Worm (Caenorhabditis elegans) whole organism, young adult: Measurements from ENCODE around the gene ced-4.

Experiments
- K11D2.4 ChIP-seq: fragments of 200-800 bp; sonication (Bioruptor generic); IDR thresholded peaks from 2 replicates; pipeline ENCODE4 v1.3.6; 2022; ENCODE audit warnings: missing genetic modification reagents, missing genetic modification characterization, missing compliant biosample characterization
- ama-1 ChIP-seq, 3 experiments: fragments of 150-350 bp in 1 of 3; sonication (generic microtip) in 2 of 3; optimal IDR thresholded peaks; 2 replicates each; lab custom pipeline; 2014 to 2018; ENCODE audit warnings: missing biosample characterization in 2 of 3, missing genetic modification characterization in 2 of 3, missing genetic modification reagents in 2 of 3
- sea-2 ChIP-seq: fragments of 200-800 bp; sonication (Bioruptor generic); IDR thresholded peaks from 2 replicates; pipeline ENCODE4 v1.3.6; 2022; ENCODE audit warnings: missing genetic modification characterization, missing compliant biosample characterization

- TF ChIP-seq K11D2.4 (no peak), ama-1 (optimal IDR thresholded peaks at IDR 0.05; lab: Kevin White, UChicago) (no peak), ama-1 (GFP tag; optimal IDR thresholded peaks at IDR 0.05; lab: Kevin White, UChicago) (no peak), sea-2 (GFP tag; lab: Robert Waterston, UW) (no peak)
These were observed 42.5 kb upstream of the ced-4 start, which contains the start of gene pal-1 for ce11 chrIII:4809526-4810153.
